Worm (Caenorhabditis elegans): ENCODE measurements around the gene F28C10.1.

Gene F28C10.1

ce11 chrX:530909-531308 is 12.0 kb upstream of the F28C10.1 start, which contains the start of gene B0310.6:
Gene B0310.6, minus strand, starts transcription at chrX:531009.
- TF ChIP-seq ceh-100 (GFP tag; IDR thresholded peaks at IDR 0.05) = no peak
- no peak for TF ChIP-seq nhr-120 (GFP tag; IDR thresholded peaks at IDR 0.05)
- no peak for TF ChIP-seq F10E7.11 (tag; optimal IDR thresholded peaks at IDR 0.05)
- TF ChIP-seq lir-1 (GFP tag; conservative IDR thresholded peaks at IDR 0.05) = no peak
- no peak for TF ChIP-seq aptf-3 (GFP tag; IDR thresholded peaks at IDR 0.05)
- no peak for TF ChIP-seq D2030.7 (GFP tag; IDR thresholded peaks at IDR 0.05)
- TF ChIP-seq xnd-1 (tag; optimal IDR thresholded peaks at IDR 0.05) = no peak
- TF ChIP-seq mxl-1 (tag; optimal IDR thresholded peaks at IDR 0.05) = no peak
- no peak for TF ChIP-seq nhr-90 (tag; optimal IDR thresholded peaks at IDR 0.05)
- TF ChIP-seq hmg-1.2 (GFP tag; IDR thresholded peaks at IDR 0.05) = no peak
- no peak for TF ChIP-seq Y53F4B.3 (GFP tag; IDR thresholded peaks at IDR 0.05)
- no peak for TF ChIP-seq egl-18 (GFP tag; IDR thresholded peaks at IDR 0.05)
- no peak for TF ChIP-seq rpc-1 (optimal IDR thresholded peaks at IDR 0.05)
- TF ChIP-seq rpc-1 (tag; optimal IDR thresholded peaks at IDR 0.05) = no peak
- TF ChIP-seq ama-1 (optimal IDR thresholded peaks at IDR 0.05) = no peak
- TF ChIP-seq ama-1 (GFP tag; optimal IDR thresholded peaks at IDR 0.05) = no peak
- no peak for TF ChIP-seq unc-130 (GFP tag; optimal IDR thresholded peaks at IDR 0.05)
- no peak for TF ChIP-seq tbx-9 (tag; optimal IDR thresholded peaks at IDR 0.05; ENCODE audit: borderline replicate concordance)
- TF ChIP-seq C17E4.6 (GFP tag; IDR thresholded peaks at IDR 0.05) = no peak

ce11 chrX:535728-536127 is 7.2 kb upstream of the F28C10.1 start, which contains the start of gene F28C10.3:
Gene F28C10.3, minus strand, starts transcription at chrX:535828.
- TF ChIP-seq hrde-1 (tag; optimal IDR thresholded peaks at IDR 0.05; ENCODE audit: borderline replicate concordance) (no peak), snpc-1.3 (tag; optimal IDR thresholded peaks at IDR 0.05; ENCODE audit: insufficient read depth) (no peak), let-607 (tag; optimal IDR thresholded peaks at IDR 0.05) (peak in 1 of 2 experiments; percentile 22), snpc-3.4 (tag; optimal IDR thresholded peaks at IDR 0.05) (no peak), gei-17 (GFP tag; optimal IDR thresholded peaks at IDR 0.05) (peak; percentile 43), rec-8 (tag; optimal IDR thresholded peaks at IDR 0.05) (no peak), hmg-1.2 (GFP tag; IDR thresholded peaks at IDR 0.05) (peak; percentile 67; the same call in 1 of the 2 replicates), ceh-40 (GFP tag; IDR thresholded peaks at IDR 0.05) (no peak), attf-5 (GFP tag; optimal IDR thresholded peaks at IDR 0.05) (peak; percentile 28), B0035.1 (tag; optimal IDR thresholded peaks at IDR 0.05) (no peak), ZK185.1 (tag; optimal IDR thresholded peaks at IDR 0.05; ENCODE audit: poor library complexity, severe bottlenecking) (peak; percentile 38), K12H6.12 (tag; optimal IDR thresholded peaks at IDR 0.05) (peak; percentile 56), unc-62 (GFP tag; optimal IDR thresholded peaks at IDR 0.05) (peak; percentile 5), ceh-27 (GFP tag; optimal IDR thresholded peaks at IDR 0.05) (peak; percentile 59), madf-10 (tag; optimal IDR thresholded peaks at IDR 0.05) (peak; percentile 18), die-1 (tag; optimal IDR thresholded peaks at IDR 0.05) (peak; percentile 42), zfh-2 (GFP tag; conservative IDR thresholded peaks at IDR 0.05) (peak; percentile 49; the same call in 1 of the 2 replicates), athp-1 (tag; optimal IDR thresholded peaks at IDR 0.05) (no peak), snpc-4 (GFP tag; optimal IDR thresholded peaks at IDR 0.05) (no peak), snpc-4 (tag; optimal IDR thresholded peaks at IDR 0.05) (peak in 1 of 4 experiments; percentile 6), snpc-1.1 (tag; optimal IDR thresholded peaks at IDR 0.05; ENCODE audit: insufficient read depth) (no peak), ztf-26 (tag; optimal IDR thresholded peaks at IDR 0.05) (peak; percentile 24), somi-1 (GFP tag; optimal IDR thresholded peaks at IDR 0.05) (peak; percentile 18), repo-1 (tag; optimal IDR thresholded peaks at IDR 0.05) (no peak), tbp1 (GFP tag; optimal IDR thresholded peaks at IDR 0.05) (peak; percentile 8), lin-26 (GFP tag; IDR thresholded peaks at IDR 0.05) (no peak), atf-7 (tag; optimal IDR thresholded peaks at IDR 0.05) (peak; percentile 60), Y53G8AR.9 (GFP tag; conservative IDR thresholded peaks at IDR 0.05) (no peak), hmg-20 (GFP tag; IDR thresholded peaks at IDR 0.05) (no peak), attf-6 (GFP tag; IDR thresholded peaks at IDR 0.05) (no peak)

All from whole organism, young adult.